Fruit fly (Drosophila melanogaster): ENCODE data around the gene skl.

The skl gene

dm6 chr3L:18460987-18461403, 21.3 kb upstream of the skl start, which contains the start of gene CG32196 (continued):
- TF ChIP-seq CG4820 (GFP tag; optimal IDR thresholded peaks at IDR 0.05) (peak; percentile 45), stc (GFP tag; IDR thresholded peaks at IDR 0.05) (peak; percentile 79), Hand (GFP tag; optimal IDR thresholded peaks at IDR 0.05) (peak; percentile 48), bab2 (GFP tag; optimal IDR thresholded peaks at IDR 0.05) (peak; percentile 44), chn (GFP tag; optimal IDR thresholded peaks at IDR 0.05) (no peak), az2 (GFP tag; optimal IDR thresholded peaks at IDR 0.05) (peak; percentile 72), Abd-B (GFP tag; optimal IDR thresholded peaks at IDR 0.05) (peak; percentile 77), unpg (GFP tag; optimal IDR thresholded peaks at IDR 0.05) (peak; percentile 95), CG33213 (GFP tag; optimal IDR thresholded peaks at IDR 0.05) (no peak), CG17829 (tag; optimal IDR thresholded peaks at IDR 0.05) (peak; percentile 92), hb (GFP tag; IDR thresholded peaks at IDR 0.05; ENCODE audit: partially characterized antibody) (no peak), Oaz (GFP tag; IDR thresholded peaks at IDR 0.05) (peak; percentile 75), CG13894 (tag; optimal IDR thresholded peaks at IDR 0.05) (peak; percentile 71), Ets65A (GFP tag) (peak; percentile 92), sima (GFP tag; optimal IDR thresholded peaks at IDR 0.05) (no peak), unc-4 (GFP tag; IDR thresholded peaks at IDR 0.05; ENCODE audit: partially characterized antibody) (no peak), CG2202 (tag; optimal IDR thresholded peaks at IDR 0.05) (peak; percentile 60), tll (GFP tag; optimal IDR thresholded peaks at IDR 0.05) (no peak), sc (optimal IDR thresholded peaks at IDR 0.05) (no peak), sc (GFP tag; optimal IDR thresholded peaks at IDR 0.05) (peak; percentile 69), Sry-β (GFP tag; optimal IDR thresholded peaks at IDR 0.05) (peak; percentile 35), tin (GFP tag; optimal IDR thresholded peaks at IDR 0.05) (peak; percentile 69), PHDP (tag; optimal IDR thresholded peaks at IDR 0.05) (peak; percentile 94), Dad (GFP tag; optimal IDR thresholded peaks at IDR 0.05) (no peak), Atf3 (GFP tag; optimal IDR thresholded peaks at IDR 0.05) (no peak), nau (GFP tag; optimal IDR thresholded peaks at IDR 0.05) (peak; percentile 60), amos (GFP tag; IDR thresholded peaks at IDR 0.05; ENCODE audit: partially characterized antibody) (no peak; the same call in 1 of the 2 replicates), ham (GFP tag; IDR thresholded peaks at IDR 0.05) (no peak), CG8765 (GFP tag; IDR thresholded peaks at IDR 0.05) (no peak; the same call in 1 of the 2 replicates), ftz-f1 (GFP tag; optimal IDR thresholded peaks at IDR 0.05) (no peak), Drgx (GFP tag; IDR thresholded peaks at IDR 0.05) (no peak), CG2712 (tag; optimal IDR thresholded peaks at IDR 0.05) (peak; percentile 93), Dip2 (GFP tag; IDR thresholded peaks at IDR 0.05) (no peak), CG2120 (GFP tag; optimal IDR thresholded peaks at IDR 0.05) (peak; percentile 74), fd96Cb (tag; optimal IDR thresholded peaks at IDR 0.05) (peak; percentile 89), Med (GFP tag) (no peak), Rfx (GFP tag; IDR thresholded peaks at IDR 0.05) (peak; percentile 88), Rx (GFP tag; IDR thresholded peaks at IDR 0.05) (peak; percentile 40; the same call in 1 of the 2 replicates), CG16863 (GFP tag; optimal IDR thresholded peaks at IDR 0.05) (no peak), CG1529 (GFP tag; optimal IDR thresholded peaks at IDR 0.05) (peak; percentile 66), eve (GFP tag; optimal IDR thresholded peaks at IDR 0.05) (no peak), zfh1 (GFP tag; IDR thresholded peaks at IDR 0.05) (no peak; the same call in 1 of the 3 replicates), pum (GFP tag; optimal IDR thresholded peaks at IDR 0.05) (peak; percentile 20), CG10565 (GFP tag; optimal IDR thresholded peaks at IDR 0.05) (no peak), Doc2 (GFP tag; IDR thresholded peaks at IDR 0.05) (no peak), CG11504 (tag; optimal IDR thresholded peaks at IDR 0.05) (peak; percentile 92), kay (GFP tag; optimal IDR thresholded peaks at IDR 0.05) (peak; percentile 22), CG17385 (GFP tag; optimal IDR thresholded peaks at IDR 0.05) (peak; percentile 79), CG10543 (GFP tag; optimal IDR thresholded peaks at IDR 0.05) (peak; percentile 68), ro (GFP tag; IDR thresholded peaks at IDR 0.05) (peak; percentile 59), Neu2 (GFP tag; optimal IDR thresholded peaks at IDR 0.05; ENCODE audit: borderline replicate concordance) (no peak), HmgZ (tag; optimal IDR thresholded peaks at IDR 0.05) (peak; percentile 76)

Measured in whole organism, embryonic.